Worm (Caenorhabditis elegans) whole organism, L4 larva: ENCODE data around the gene C03B1.6.
A peak's percentile ranks its signal among the peaks of the same experiment; 100 is the strongest.

Experiments
- F37D6.2 ChIP-seq: sonication (generic microtip); optimal IDR thresholded peaks from 2 replicates; lab custom pipeline; 2016; ENCODE audit warnings: mild to moderate bottlenecking, missing genetic modification characterization, missing compliant biosample characterization
- T20F7.1 ChIP-seq: fragments of 200-800 bp; sonication (Bioruptor generic); optimal IDR thresholded peaks from 2 replicates; lab custom pipeline; 2018; ENCODE audit warnings: mild to moderate bottlenecking, missing genetic modification characterization, missing compliant biosample characterization
- Y105C5A.15 ChIP-seq: fragments of 200-800 bp; sonication (Bioruptor generic); IDR thresholded peaks from 2 replicates; pipeline ENCODE4 v1.3.6; 2022; ENCODE audit warnings: missing genetic modification characterization, missing compliant biosample characterization
- ZK546.5 ChIP-seq, 2 experiments: sonication (generic microtip); optimal IDR thresholded peaks; 2 replicates each; lab custom pipeline; 2017; ENCODE audit warnings: missing biosample characterization in 2 of 2, missing genetic modification characterization in 2 of 2
- aha-1 ChIP-seq: fragments of 150-350 bp; peaks from one replicate; lab custom pipeline; 2014; ENCODE audit warnings: missing biosample characterization, missing genetic modification characterization
- ama-1 ChIP-seq: fragments of 150-350 bp; optimal IDR thresholded peaks from 2 replicates; lab custom pipeline; 2014; ENCODE audit warnings: inconsistent platforms, mixed read lengths
- ceh-82 ChIP-seq: sonication (generic microtip); optimal IDR thresholded peaks from 2 replicates; lab custom pipeline; 2017; ENCODE audit warnings: missing biosample characterization, missing genetic modification characterization
- cey-2 ChIP-seq: sonication (generic microtip); optimal IDR thresholded peaks from 3 replicates; lab custom pipeline; 2017; ENCODE audit warnings: missing genetic modification characterization, mild to moderate bottlenecking, missing compliant biosample characterization, antibody characterized with exemption, borderline replicate concordance; ENCODE audit not compliant: insufficient read depth
- ctbp-1 ChIP-seq: fragments of 200-800 bp; sonication (Bioruptor generic); IDR thresholded peaks from 2 replicates; pipeline ENCODE4 v1.3.6; 2022; ENCODE audit warnings: missing genetic modification reagents, missing genetic modification characterization, missing compliant biosample characterization
- daf-12 ChIP-seq: fragments of 150-350 bp; optimal IDR thresholded peaks from 2 replicates; lab custom pipeline; 2014; ENCODE audit warnings: missing biosample characterization, missing genetic modification reagents, missing genetic modification characterization
- dmd-6 ChIP-seq: fragments of 200-800 bp; sonication (Bioruptor generic); IDR thresholded peaks from 2 replicates; pipeline ENCODE4 v1.3.6; 2022; ENCODE audit warnings: missing genetic modification reagents, missing genetic modification characterization, missing compliant biosample characterization
- dpl-1 ChIP-seq: fragments of 150-350 bp; optimal IDR thresholded peaks from 2 replicates; lab custom pipeline; 2014; ENCODE audit warnings: missing biosample characterization, missing genetic modification reagents, missing genetic modification characterization
- egl-27 ChIP-seq: sonication (generic microtip); optimal IDR thresholded peaks from 3 replicates; lab custom pipeline; 2017; ENCODE audit warnings: missing biosample characterization, missing genetic modification reagents, missing genetic modification characterization
- lin-1 ChIP-seq: fragments of 200-800 bp; sonication (Bioruptor generic); IDR thresholded peaks from 2 replicates; pipeline ENCODE4 v1.3.6; 2022; ENCODE audit warnings: missing genetic modification reagents, missing genetic modification characterization, missing compliant biosample characterization
- lin-39 ChIP-seq: fragments of 150-350 bp; optimal IDR thresholded peaks from 2 replicates; lab custom pipeline; 2014; ENCODE audit warnings: missing biosample characterization, missing genetic modification reagents, missing genetic modification characterization
- lsy-2 ChIP-seq, 2 experiments: fragments of 150-350 bp in 1 of 2; sonication (generic microtip) in 1 of 2; optimal IDR thresholded peaks; 2 replicates each; lab custom pipeline; 2014 to 2017; ENCODE audit warnings: missing biosample characterization in 2 of 2, missing genetic modification characterization in 2 of 2
- mdt-29 ChIP-seq: fragments of 200-800 bp; sonication (Bioruptor generic); IDR thresholded peaks from 2 replicates; pipeline ENCODE4 v1.3.6; 2022; ENCODE audit warnings: missing genetic modification reagents, missing genetic modification characterization, missing compliant biosample characterization
- mes-2 ChIP-seq: sonication (generic microtip); optimal IDR thresholded peaks from 2 replicates; lab custom pipeline; 2016; ENCODE audit warnings: missing genotype, mild to moderate bottlenecking, missing genetic modification characterization, missing compliant biosample characterization; ENCODE audit not compliant: poor library complexity, severe bottlenecking
- mxl-2 ChIP-seq: fragments of 200-800 bp; sonication (Bioruptor generic); conservative IDR thresholded peaks from 2 replicates; pipeline ENCODE4 v1.3.6; 2022; ENCODE audit warnings: missing genetic modification reagents, missing genetic modification characterization, missing compliant biosample characterization
- nhr-10 ChIP-seq: fragments of 150-350 bp; optimal IDR thresholded peaks from 2 replicates; lab custom pipeline; 2014; ENCODE audit warnings: missing biosample characterization, missing genetic modification characterization
- nhr-102 ChIP-seq: sonication (generic microtip); optimal IDR thresholded peaks from 2 replicates; lab custom pipeline; 2016; ENCODE audit warnings: mild to moderate bottlenecking, missing genetic modification characterization, moderate library complexity, missing compliant biosample characterization
- nhr-11 ChIP-seq: fragments of 150-350 bp; optimal IDR thresholded peaks from 2 replicates; lab custom pipeline; 2014; ENCODE audit warnings: missing biosample characterization, missing genetic modification characterization
- nhr-28 ChIP-seq: fragments of 150-350 bp; optimal IDR thresholded peaks from 2 replicates; lab custom pipeline; 2014; ENCODE audit warnings: missing biosample characterization, missing genetic modification characterization
- nhr-6 ChIP-seq: fragments of 150-350 bp; optimal IDR thresholded peaks from 2 replicates; lab custom pipeline; 2014; ENCODE audit warnings: missing biosample characterization, missing genetic modification characterization
- rbr-2 ChIP-seq: sonication (generic microtip); optimal IDR thresholded peaks from 2 replicates; lab custom pipeline; 2016; ENCODE audit warnings: missing genotype, missing genetic modification characterization, missing compliant biosample characterization
- skn-1 ChIP-seq: fragments of 150-350 bp; optimal IDR thresholded peaks from 2 replicates; lab custom pipeline; 2014; ENCODE audit warnings: missing biosample characterization, missing genetic modification characterization
- snpc-4 ChIP-seq: fragments of 150-350 bp; optimal IDR thresholded peaks from 2 replicates; lab custom pipeline; 2014; ENCODE audit warnings: missing biosample characterization, missing genetic modification characterization
- spr-3 ChIP-seq: fragments of 200-800 bp; sonication (Bioruptor generic); optimal IDR thresholded peaks from 2 replicates; lab custom pipeline; 2018; ENCODE audit warnings: mild to moderate bottlenecking, missing genetic modification characterization, missing compliant biosample characterization
- tra-1 ChIP-seq: fragments of 200-800 bp; sonication (Bioruptor generic); IDR thresholded peaks from 2 replicates; pipeline ENCODE4 v1.3.6; 2022; ENCODE audit warnings: missing genetic modification reagents, missing genetic modification characterization, missing compliant biosample characterization
- unc-39 ChIP-seq: sonication (generic microtip); optimal IDR thresholded peaks from 2 replicates; lab custom pipeline; 2017; ENCODE audit warnings: missing biosample characterization, missing genetic modification characterization
- unc-62 ChIP-seq, 3 experiments: fragments of 150-350 bp in 1 of 3; sonication (generic microtip); optimal IDR thresholded peaks in 2 of 3; peaks in 1 of 3; 1 replicate in 1 of 3; 2 replicates in 2 of 3; lab custom pipeline; 2014 to 2017; ENCODE audit warnings: missing biosample characterization in 3 of 3, missing genetic modification characterization in 3 of 3, missing genetic modification reagents in 3 of 3, missing genotype in 1 of 3
- zfp-2 ChIP-seq: sonication (generic microtip); optimal IDR thresholded peaks from 2 replicates; lab custom pipeline; 2016; ENCODE audit warnings: mild to moderate bottlenecking, missing genetic modification characterization, missing compliant biosample characterization
- zip-11 ChIP-seq: fragments of 200-800 bp; sonication (Bioruptor generic); IDR thresholded peaks from 2 replicates; pipeline ENCODE4 v1.3.6; 2022; ENCODE audit warnings: missing genetic modification characterization, missing compliant biosample characterization
- ztf-11 ChIP-seq: fragments of 150-350 bp; optimal IDR thresholded peaks from 2 replicates; lab custom pipeline; 2014; ENCODE audit warnings: missing biosample characterization, missing genetic modification characterization

Gene C03B1.6

DNA sequence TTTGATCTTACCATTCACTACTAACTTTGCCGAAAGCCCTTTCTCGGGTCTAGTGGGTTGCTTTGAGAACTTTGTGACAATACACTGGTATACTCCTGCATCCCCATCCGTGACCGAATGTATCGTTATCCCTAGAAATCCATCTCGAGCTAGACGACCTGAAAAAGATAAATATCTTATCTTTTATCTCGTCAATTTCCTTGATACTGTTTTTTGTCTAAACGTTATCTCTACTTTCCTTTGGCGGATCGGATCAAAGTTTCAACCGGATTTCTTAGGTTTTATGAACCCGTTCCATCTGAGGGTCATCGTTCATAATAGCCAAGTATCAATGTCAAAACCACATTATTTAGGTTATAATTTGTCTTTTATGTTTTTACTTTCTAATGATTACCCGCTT is 34.4 kb downstream of the C03B1.6 start:
- no peak for TF ChIP-seq skn-1
- peak; percentile 12 for TF ChIP-seq aha-1 (tag; lab: Kevin White, UChicago)
- TF ChIP-seq nhr-102 (tag; lab: Kevin White, UChicago) = no peak

- TF ChIP-seq skn-1 (no peak), aha-1 (tag; lab: Kevin White, UChicago) (peak; percentile 70), ctbp-1 (GFP tag; lab: Robert Waterston, UW) (no peak), nhr-6 (tag; lab: Kevin White, UChicago) (no peak), unc-62 (GFP tag; optimal IDR thresholded peaks at IDR 0.05 in 1 of 2; lab: Kevin White, UChicago) (peak in 1 of 2 experiments; percentile 18), unc-62 (tag; optimal IDR thresholded peaks at IDR 0.05; lab: Kevin White, UChicago) (no peak), mxl-2 (no peak)
- TF ChIP-seq, all 104 proteins: peak for 2
Measured at ce11 chrX:6385185-6385584, 35.1 kb downstream of the C03B1.6 start, which contains the start of gene igdb-3. Gene igdb-3 (plus strand): TSS chrX:6385485.

ce11 chrX:6388639-6389038 is 38.5 kb downstream of the C03B1.6 start:
- TF ChIP-seq ceh-82 (tag; lab: Kevin White, UChicago) (no peak), nhr-6 (tag; lab: Kevin White, UChicago) (no peak), zip-11 (GFP tag; lab: Robert Waterston, UW) (no peak), T20F7.1 (no peak), F37D6.2 (tag; lab: Kevin White, UChicago) (no peak), nhr-102 (tag; lab: Kevin White, UChicago) (no peak), spr-3 (no peak), nhr-28 (tag; lab: Kevin White, UChicago) (no peak), lin-1 (GFP tag; lab: Robert Waterston, UW) (no peak), mes-2 (no peak), Y105C5A.15 (GFP tag; lab: Robert Waterston, UW) (no peak), unc-39 (tag; lab: Kevin White, UChicago) (no peak), cey-2 (tag; lab: Kevin White, UChicago) (no peak), ZK546.5 (tag; optimal IDR thresholded peaks at IDR 0.05; lab: Kevin White, UChicago) (no peak), lsy-2 (tag; optimal IDR thresholded peaks at IDR 0.05; lab: Kevin White, UChicago) (no peak), egl-27 (tag; lab: Kevin White, UChicago) (no peak), snpc-4 (tag; lab: Kevin White, UChicago) (no peak), zfp-2 (tag; lab: Kevin White, UChicago) (no peak), lin-39 (tag; lab: Kevin White, UChicago) (no peak), mdt-29 (GFP tag; lab: Robert Waterston, UW) (no peak)

ce11 chrX:6391491-6391890 is 41.4 kb downstream of the C03B1.6 start, which contains the start of gene igcm-2:
Gene igcm-2 (minus strand): TSS chrX:6391591.
- TF ChIP-seq nhr-6 (tag; lab: Kevin White, UChicago) = no peak
- TF ChIP-seq nhr-28 (tag; lab: Kevin White, UChicago) = no peak
- no peak for TF ChIP-seq rbr-2 (tag; lab: Kevin White, UChicago)
- TF ChIP-seq daf-12 (tag; lab: Kevin White, UChicago) = no peak
- TF ChIP-seq tra-1 (GFP tag; lab: Robert Waterston, UW) = no peak
- no peak for TF ChIP-seq ama-1
- no peak for TF ChIP-seq ztf-11

ce11 chrX:6399450-6399849 is 49.3 kb downstream of the C03B1.6 start:
- TF ChIP-seq aha-1 (tag; lab: Kevin White, UChicago) (peak; percentile 75), ZK546.5 (tag; optimal IDR thresholded peaks at IDR 0.05; lab: Kevin White, UChicago) (no peak), nhr-10 (tag; lab: Kevin White, UChicago) (no peak), Y105C5A.15 (GFP tag; lab: Robert Waterston, UW) (no peak), F37D6.2 (tag; lab: Kevin White, UChicago) (no peak), unc-62 (GFP tag; optimal IDR thresholded peaks at IDR 0.05 in 1 of 2; lab: Kevin White, UChicago) (peak in 1 of 2 experiments; percentile 3), unc-62 (tag; optimal IDR thresholded peaks at IDR 0.05; lab: Kevin White, UChicago) (no peak), dpl-1 (GFP tag; lab: Kevin White, UChicago) (no peak), dmd-6 (no peak), spr-3 (no peak), nhr-11 (peak; percentile 27)
